Worm (Caenorhabditis elegans) whole organism, L1 larva: Measurements from ENCODE around the gene amx-3.
A peak's percentile ranks its signal among the peaks of the same experiment; 100 is the strongest.

Experiments used
- F16B12.6 ChIP-seq: fragments of 150-350 bp; optimal IDR thresholded peaks from 2 replicates; lab custom pipeline; 2014; ENCODE audit warnings: missing biosample characterization, missing genetic modification characterization
- Y116A8C.19 ChIP-seq: sonication (generic microtip); optimal IDR thresholded peaks from 2 replicates; lab custom pipeline; 2016; ENCODE audit warnings: missing compliant biosample characterization, missing genetic modification characterization, borderline replicate concordance
- aha-1 ChIP-seq: fragments of 150-350 bp; optimal IDR thresholded peaks from 2 replicates; lab custom pipeline; 2014; ENCODE audit warnings: missing biosample characterization, missing genetic modification characterization
- alr-1 ChIP-seq: fragments of 200-800 bp; sonication (Bioruptor generic); optimal IDR thresholded peaks from 2 replicates; lab custom pipeline; 2018; ENCODE audit warnings: borderline replicate concordance, mild to moderate bottlenecking, missing genetic modification characterization, missing compliant biosample characterization
- blmp-1 ChIP-seq: fragments of 150-350 bp; optimal IDR thresholded peaks from 2 replicates; lab custom pipeline; 2014; ENCODE audit warnings: missing biosample characterization, missing genetic modification characterization
- ceh-63 ChIP-seq: fragments of 200-800 bp; sonication (Bioruptor generic); optimal IDR thresholded peaks from 2 replicates; lab custom pipeline; 2018; ENCODE audit warnings: mild to moderate bottlenecking, missing genetic modification characterization, missing compliant biosample characterization
- ceh-82 ChIP-seq, 3 experiments: fragments of 150-350 bp in 1 of 3; sonication (generic microtip) in 2 of 3; optimal IDR thresholded peaks; 2 replicates each; lab custom pipeline; 2014 to 2017; ENCODE audit warnings: missing biosample characterization in 3 of 3, missing genetic modification characterization in 3 of 3
- ceh-88 ChIP-seq: fragments of 200-800 bp; sonication (Bioruptor generic); IDR thresholded peaks from 2 replicates; pipeline ENCODE4 v1.3.6; 2022; ENCODE audit warnings: missing genetic modification characterization, missing compliant biosample characterization
- ceh-90 ChIP-seq: sonication (generic microtip); optimal IDR thresholded peaks from 2 replicates; lab custom pipeline; 2016; ENCODE audit warnings: missing genetic modification characterization, missing compliant biosample characterization
- ces-1 ChIP-seq: fragments of 150-350 bp; optimal IDR thresholded peaks from 2 replicates; lab custom pipeline; 2014; ENCODE audit warnings: missing biosample characterization, missing genetic modification reagents, missing genetic modification characterization
- dpl-1 ChIP-seq, 3 experiments: fragments of 150-350 bp in 2 of 3; sonication (generic microtip) in 1 of 3; optimal IDR thresholded peaks; 2 replicates each; lab custom pipeline; 2014 to 2017; ENCODE audit warnings: missing biosample characterization in 3 of 3, missing genetic modification characterization in 3 of 3, missing genetic modification reagents in 3 of 3
- dsc-1 ChIP-seq: sonication (generic microtip); optimal IDR thresholded peaks from 2 replicates; lab custom pipeline; 2016; ENCODE audit warnings: mild to moderate bottlenecking, missing genetic modification characterization, missing compliant biosample characterization
- efl-3 ChIP-seq: fragments of 200-800 bp; sonication (Bioruptor generic); optimal IDR thresholded peaks from 2 replicates; lab custom pipeline; 2018; ENCODE audit warnings: mild to moderate bottlenecking, missing genetic modification characterization, missing compliant biosample characterization
- egl-13 ChIP-seq: sonication (generic microtip); optimal IDR thresholded peaks from 2 replicates; lab custom pipeline; 2016; ENCODE audit warnings: missing genotype, missing genetic modification reagents, missing genetic modification characterization, missing compliant biosample characterization
- egl-27 ChIP-seq, 2 experiments: fragments of 150-350 bp in 1 of 2; sonication (generic microtip); optimal IDR thresholded peaks; 3 replicates each; lab custom pipeline; 2017 to 2018; ENCODE audit warnings: missing biosample characterization in 2 of 2, missing genetic modification characterization in 2 of 2, missing genetic modification reagents in 2 of 2
- elt-2 ChIP-seq: sonication (generic microtip); optimal IDR thresholded peaks from 2 replicates; lab custom pipeline; 2016; ENCODE audit warnings: missing genetic modification characterization, mild to moderate bottlenecking, inconsistent platforms, missing compliant biosample characterization, missing genetic modification reagents
- elt-3 ChIP-seq, 6 experiments: fragments of 150-350 bp in 1 of 6; sonication (generic microtip); optimal IDR thresholded peaks; 2 replicates each; lab custom pipeline; 2017 to 2018; ENCODE audit warnings: missing biosample characterization in 6 of 6, missing genetic modification characterization in 6 of 6, inconsistent platforms in 1 of 6
- ets-5 ChIP-seq: fragments of 200-800 bp; sonication (Bioruptor generic); IDR thresholded peaks from 2 replicates; pipeline ENCODE4 v1.3.6; 2022; ENCODE audit warnings: missing genetic modification characterization, missing compliant biosample characterization
- fkh-10 ChIP-seq: sonication (generic microtip); optimal IDR thresholded peaks from 2 replicates; lab custom pipeline; 2017; ENCODE audit warnings: missing biosample characterization, missing genetic modification reagents, missing genetic modification characterization
- fkh-8 ChIP-seq: sonication (generic microtip); optimal IDR thresholded peaks from 2 replicates; lab custom pipeline; 2016; ENCODE audit warnings: mild to moderate bottlenecking, missing genetic modification characterization, missing compliant biosample characterization
- hpl-2 ChIP-seq: fragments of 150-350 bp; optimal IDR thresholded peaks from 2 replicates; lab custom pipeline; 2014; ENCODE audit warnings: missing biosample characterization, missing genetic modification reagents, missing genetic modification characterization
- irx-1 ChIP-seq: sonication (generic microtip); optimal IDR thresholded peaks from 2 replicates; lab custom pipeline; 2016; ENCODE audit warnings: missing genetic modification characterization, missing compliant biosample characterization
- isw-1 ChIP-seq: fragments of 200-800 bp; sonication (Bioruptor generic); IDR thresholded peaks from 2 replicates; pipeline ENCODE4 v1.3.6; 2022; ENCODE audit warnings: missing genetic modification characterization, missing compliant biosample characterization
- jun-1 ChIP-seq: fragments of 150-350 bp; optimal IDR thresholded peaks from 2 replicates; lab custom pipeline; 2014; ENCODE audit warnings: missing biosample characterization, missing genetic modification reagents, missing genetic modification characterization
- lin-15B ChIP-seq: fragments of 150-350 bp; sonication (generic microtip); optimal IDR thresholded peaks from 3 replicates; lab custom pipeline; 2014; ENCODE audit warnings: missing biosample characterization, missing genetic modification characterization
- lin-35 ChIP-seq, 2 experiments: fragments of 150-350 bp; optimal IDR thresholded peaks; 2 replicates each; lab custom pipeline; 2014; ENCODE audit warnings: missing biosample characterization in 2 of 2, missing genetic modification characterization in 2 of 2, missing genetic modification reagents in 2 of 2
- lin-39 ChIP-seq: fragments of 150-350 bp; optimal IDR thresholded peaks from 2 replicates; lab custom pipeline; 2014; ENCODE audit warnings: missing biosample characterization, missing genetic modification reagents, missing genetic modification characterization
- lir-3 ChIP-seq: sonication (generic microtip); optimal IDR thresholded peaks from 2 replicates; lab custom pipeline; 2016; ENCODE audit warnings: mild to moderate bottlenecking, missing genetic modification characterization, moderate library complexity, missing compliant biosample characterization; ENCODE audit not compliant: poor library complexity
- mab-9 ChIP-seq: fragments of 200-800 bp; sonication (Bioruptor generic); IDR thresholded peaks from 2 replicates; pipeline ENCODE4 v1.3.6; 2022; ENCODE audit warnings: missing genetic modification reagents, missing genetic modification characterization, missing compliant biosample characterization
- mdl-1 ChIP-seq, 2 experiments: fragments of 150-350 bp; optimal IDR thresholded peaks; 2 replicates each; lab custom pipeline; 2014 to 2017; ENCODE audit warnings: missing biosample characterization in 2 of 2, missing genetic modification characterization in 2 of 2, inconsistent platforms in 1 of 2
- mep-1 ChIP-seq: fragments of 150-350 bp; optimal IDR thresholded peaks from 2 replicates; lab custom pipeline; 2014; ENCODE audit warnings: missing biosample characterization, missing genetic modification characterization
- nhr-11 ChIP-seq: fragments of 150-350 bp; optimal IDR thresholded peaks from 2 replicates; lab custom pipeline; 2014; ENCODE audit warnings: missing biosample characterization, missing genetic modification characterization
- nhr-12 ChIP-seq: sonication (generic microtip); optimal IDR thresholded peaks from 2 replicates; lab custom pipeline; 2017; ENCODE audit warnings: missing biosample characterization, missing genetic modification characterization
- nhr-20 ChIP-seq: sonication (generic microtip); optimal IDR thresholded peaks from 2 replicates; lab custom pipeline; 2016; ENCODE audit warnings: mild to moderate bottlenecking, missing genetic modification characterization, missing compliant biosample characterization
- nhr-28 ChIP-seq: fragments of 150-350 bp; optimal IDR thresholded peaks from 2 replicates; lab custom pipeline; 2014; ENCODE audit warnings: missing biosample characterization, missing genetic modification characterization
- nhr-47 ChIP-seq: sonication (generic microtip); optimal IDR thresholded peaks from 2 replicates; lab custom pipeline; 2016; ENCODE audit warnings: mild to moderate bottlenecking, missing genetic modification characterization, moderate library complexity, missing compliant biosample characterization
- nhr-71 ChIP-seq: sonication (generic microtip); optimal IDR thresholded peaks from 2 replicates; lab custom pipeline; 2016; ENCODE audit warnings: mild to moderate bottlenecking, missing genetic modification characterization, moderate library complexity, missing compliant biosample characterization
- nhr-77 ChIP-seq: fragments of 150-350 bp; optimal IDR thresholded peaks from 2 replicates; lab custom pipeline; 2014; ENCODE audit warnings: missing biosample characterization, missing genetic modification characterization
- nhr-90 ChIP-seq: sonication (generic microtip); optimal IDR thresholded peaks from 2 replicates; lab custom pipeline; 2016; ENCODE audit warnings: mild to moderate bottlenecking, missing genetic modification characterization, missing compliant biosample characterization; ENCODE audit not compliant: poor library complexity
- skn-1 ChIP-seq: fragments of 150-350 bp; optimal IDR thresholded peaks from 2 replicates; lab custom pipeline; 2014; ENCODE audit warnings: missing biosample characterization, missing genetic modification characterization
- sox-4 ChIP-seq: sonication (generic microtip); optimal IDR thresholded peaks from 2 replicates; lab custom pipeline; 2016; ENCODE audit warnings: missing genetic modification characterization, missing compliant biosample characterization
- sptf-1 ChIP-seq: fragments of 150-350 bp; optimal IDR thresholded peaks from 2 replicates; lab custom pipeline; 2014; ENCODE audit warnings: missing biosample characterization, missing genetic modification characterization
- sup-37 ChIP-seq: fragments of 200-800 bp; sonication (Bioruptor generic); optimal IDR thresholded peaks from 2 replicates; lab custom pipeline; 2018; ENCODE audit warnings: mild to moderate bottlenecking, missing genetic modification characterization, missing compliant biosample characterization
- tbx-2 ChIP-seq: sonication (generic microtip); optimal IDR thresholded peaks from 2 replicates; lab custom pipeline; 2016; ENCODE audit warnings: missing genetic modification characterization, missing compliant biosample characterization
- tlp-1 ChIP-seq: fragments of 150-350 bp; optimal IDR thresholded peaks from 2 replicates; lab custom pipeline; 2014; ENCODE audit warnings: missing biosample characterization, missing genetic modification characterization
- unc-130 ChIP-seq: fragments of 150-350 bp; optimal IDR thresholded peaks from 2 replicates; lab custom pipeline; 2017; ENCODE audit warnings: missing biosample characterization, missing genetic modification characterization, inconsistent platforms
- unc-98 ChIP-seq: fragments of 200-800 bp; sonication (Bioruptor generic); IDR thresholded peaks from 2 replicates; pipeline ENCODE4 v1.3.6; 2022; ENCODE audit warnings: missing genetic modification characterization, missing compliant biosample characterization
- vab-15 ChIP-seq: sonication (generic microtip); optimal IDR thresholded peaks from 2 replicates; lab custom pipeline; 2017; ENCODE audit warnings: missing genotype, mild to moderate bottlenecking, missing genetic modification characterization, missing compliant biosample characterization
- xbp-1 ChIP-seq: sonication (generic microtip); optimal IDR thresholded peaks from 2 replicates; lab custom pipeline; 2016; ENCODE audit warnings: missing genetic modification characterization, missing compliant biosample characterization
- zag-1 ChIP-seq: fragments of 150-350 bp; optimal IDR thresholded peaks from 2 replicates; lab custom pipeline; 2014; ENCODE audit warnings: missing biosample characterization, missing genetic modification characterization
- zip-4 ChIP-seq: fragments of 200-800 bp; sonication (Bioruptor generic); optimal IDR thresholded peaks from 2 replicates; lab custom pipeline; 2018; ENCODE audit warnings: mild to moderate bottlenecking, missing genetic modification characterization, moderate library complexity, missing compliant biosample characterization
- ztf-4 ChIP-seq: fragments of 150-350 bp; optimal IDR thresholded peaks from 2 replicates; lab custom pipeline; 2014; ENCODE audit warnings: missing biosample characterization, missing genetic modification characterization

The amx-3 gene

DNA sequence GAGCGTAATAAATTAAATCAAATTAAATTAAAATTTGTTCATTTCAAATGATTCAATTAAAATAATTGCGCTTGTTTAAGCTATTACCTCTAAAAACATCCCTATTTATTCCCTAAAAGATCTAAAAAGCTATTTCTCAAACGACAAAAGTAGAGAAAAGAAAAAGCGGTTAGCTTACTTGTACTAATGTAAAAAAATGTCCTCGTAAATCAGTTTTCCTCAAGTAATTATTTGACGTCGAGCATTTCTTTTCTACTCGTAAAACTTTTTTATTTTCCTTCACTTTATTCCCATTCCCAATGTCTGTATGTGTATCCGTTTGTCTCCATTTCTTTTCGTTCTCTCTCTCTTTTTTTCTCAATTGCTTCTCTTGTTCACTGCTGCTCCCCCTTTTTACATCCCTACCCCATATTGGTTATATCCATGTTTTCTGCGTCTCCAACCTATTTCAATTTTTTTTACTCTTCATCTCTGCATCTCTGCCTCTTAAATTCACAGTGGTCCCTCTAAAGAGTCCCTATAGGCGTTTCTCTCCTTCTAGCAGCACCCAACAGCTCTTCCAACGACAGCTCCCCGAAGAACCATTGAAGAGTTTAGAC, 24.3 kb downstream of the amx-3 start, which contains the start of gene unc-80:
Gene unc-80, plus strand, starts transcription at position 533 of the 599 bp plus-strand sequence.
- TF ChIP-seq dpl-1 (GFP tag; optimal IDR thresholded peaks at IDR 0.05; lab: Kevin White, UChicago) (peak in 1 of 3 experiments; percentile 23), sptf-1 (tag; lab: Kevin White, UChicago) (no peak), nhr-11 (tag; lab: Kevin White, UChicago) (no peak), F16B12.6 (no peak), unc-98 (GFP tag; lab: Robert Waterston, UW) (no peak), elt-3 (tag; optimal IDR thresholded peaks at IDR 0.05; lab: Kevin White, UChicago) (no peak), sup-37 (GFP tag; lab: Kevin White, UChicago) (no peak), nhr-90 (tag; lab: Kevin White, UChicago) (no peak), vab-15 (tag; lab: Kevin White, UChicago) (no peak), mdl-1 (tag; optimal IDR thresholded peaks at IDR 0.05; lab: Kevin White, UChicago) (no peak), Y116A8C.19 (tag; lab: Kevin White, UChicago) (no peak), zag-1 (tag; lab: Kevin White, UChicago) (peak; percentile 47), elt-2 (no peak), irx-1 (peak; percentile 11), ceh-90 (tag; lab: Kevin White, UChicago) (no peak), xbp-1 (tag; lab: Kevin White, UChicago) (peak; percentile 17), aha-1 (tag; lab: Kevin White, UChicago) (no peak), ztf-4 (tag; lab: Kevin White, UChicago) (peak; percentile 3), nhr-47 (tag; lab: Kevin White, UChicago) (peak; percentile 54), nhr-20 (no peak), mab-9 (GFP tag; lab: Robert Waterston, UW) (no peak), dsc-1 (tag; lab: Kevin White, UChicago) (peak; percentile 37), blmp-1 (tag; lab: Kevin White, UChicago) (no peak), lin-35 (GFP tag; optimal IDR thresholded peaks at IDR 0.05; lab: Kevin White, UChicago) (peak in 1 of 2 experiments; percentile 32), nhr-12 (tag; lab: Kevin White, UChicago) (no peak), sox-4 (no peak), ces-1 (no peak), nhr-71 (tag; lab: Kevin White, UChicago) (peak; percentile 57), ets-5 (GFP tag; lab: Robert Waterston, UW) (no peak), egl-27 (tag; optimal IDR thresholded peaks at IDR 0.05; lab: Kevin White, UChicago) (no peak), lin-15B (peak; percentile 11), mep-1 (tag; lab: Kevin White, UChicago) (peak; percentile 30), jun-1 (no peak), lir-3 (tag; lab: Kevin White, UChicago) (no peak), unc-130 (tag; lab: Kevin White, UChicago) (peak; percentile 19), nhr-28 (tag; lab: Kevin White, UChicago) (no peak), zip-4 (no peak), hpl-2 (GFP tag; lab: Kevin White, UChicago) (no peak), ceh-63 (GFP tag; lab: Kevin White, UChicago) (no peak), nhr-77 (tag; lab: Kevin White, UChicago) (no peak), tlp-1 (no peak), ceh-88 (GFP tag; lab: Robert Waterston, UW) (no peak), skn-1 (peak; percentile 2), efl-3 (GFP tag; lab: Kevin White, UChicago) (no peak), lin-39 (no peak), tbx-2 (tag; lab: Kevin White, UChicago) (peak; percentile 56), fkh-8 (peak; percentile 25), isw-1 (peak; percentile 20; the same call in 1 of the 2 replicates), ceh-82 (tag; optimal IDR thresholded peaks at IDR 0.05; lab: Kevin White, UChicago) (peak; percentile 23 to 53 (median 31)), alr-1 (no peak), fkh-10 (GFP tag; lab: Kevin White, UChicago) (peak; percentile 41), egl-13 (no peak)
